Worm (Caenorhabditis elegans) whole organism, L4 larva: ENCODE results near the gene sre-10.

ENCODE experiments used
- F49E8.2 ChIP-seq: sonication (generic microtip); optimal IDR thresholded peaks from 2 replicates; lab custom pipeline; 2016; ENCODE audit warnings: missing compliant biosample characterization, mild to moderate bottlenecking, missing genetic modification characterization, borderline replicate concordance
- ZK546.5 ChIP-seq, 2 experiments: sonication (generic microtip); optimal IDR thresholded peaks; 2 replicates each; lab custom pipeline; 2017; ENCODE audit warnings: missing biosample characterization in 2 of 2, missing genetic modification characterization in 2 of 2
- ama-1 ChIP-seq: fragments of 150-350 bp; optimal IDR thresholded peaks from 2 replicates; lab custom pipeline; 2014; ENCODE audit warnings: inconsistent platforms, mixed read lengths
- ceh-20 ChIP-seq: fragments of 200-800 bp; sonication (Bioruptor generic); IDR thresholded peaks from 2 replicates; pipeline ENCODE4 v1.3.6; 2022; ENCODE audit warnings: missing genetic modification reagents, missing genetic modification characterization, missing compliant biosample characterization
- ces-1 ChIP-seq: fragments of 150-350 bp; sonication (generic microtip); optimal IDR thresholded peaks from 4 replicates; lab custom pipeline; 2014; ENCODE audit warnings: missing biosample characterization, missing genetic modification reagents, missing genetic modification characterization
- egl-27 ChIP-seq: sonication (generic microtip); optimal IDR thresholded peaks from 3 replicates; lab custom pipeline; 2017; ENCODE audit warnings: missing biosample characterization, missing genetic modification reagents, missing genetic modification characterization
- lin-1 ChIP-seq: fragments of 200-800 bp; sonication (Bioruptor generic); IDR thresholded peaks from 2 replicates; pipeline ENCODE4 v1.3.6; 2022; ENCODE audit warnings: missing genetic modification reagents, missing genetic modification characterization, missing compliant biosample characterization
- lsy-2 ChIP-seq, 2 experiments: fragments of 150-350 bp in 1 of 2; sonication (generic microtip) in 1 of 2; optimal IDR thresholded peaks; 2 replicates each; lab custom pipeline; 2014 to 2017; ENCODE audit warnings: missing biosample characterization in 2 of 2, missing genetic modification characterization in 2 of 2
- mdl-1 ChIP-seq, 2 experiments: fragments of 150-350 bp in 1 of 2; sonication (generic microtip) in 1 of 2; optimal IDR thresholded peaks; 2 replicates each; lab custom pipeline; 2014 to 2017; ENCODE audit warnings: missing biosample characterization in 2 of 2, missing genetic modification characterization in 2 of 2
- nhr-11 ChIP-seq: fragments of 150-350 bp; optimal IDR thresholded peaks from 2 replicates; lab custom pipeline; 2014; ENCODE audit warnings: missing biosample characterization, missing genetic modification characterization
- nhr-48 ChIP-seq: sonication (generic microtip); optimal IDR thresholded peaks from 2 replicates; lab custom pipeline; 2016; ENCODE audit warnings: mild to moderate bottlenecking, missing genetic modification characterization, missing compliant biosample characterization
- zip-2 ChIP-seq: fragments of 150-350 bp; optimal IDR thresholded peaks from 2 replicates; lab custom pipeline; 2014; ENCODE audit warnings: missing biosample characterization, missing genetic modification characterization

DNA sequence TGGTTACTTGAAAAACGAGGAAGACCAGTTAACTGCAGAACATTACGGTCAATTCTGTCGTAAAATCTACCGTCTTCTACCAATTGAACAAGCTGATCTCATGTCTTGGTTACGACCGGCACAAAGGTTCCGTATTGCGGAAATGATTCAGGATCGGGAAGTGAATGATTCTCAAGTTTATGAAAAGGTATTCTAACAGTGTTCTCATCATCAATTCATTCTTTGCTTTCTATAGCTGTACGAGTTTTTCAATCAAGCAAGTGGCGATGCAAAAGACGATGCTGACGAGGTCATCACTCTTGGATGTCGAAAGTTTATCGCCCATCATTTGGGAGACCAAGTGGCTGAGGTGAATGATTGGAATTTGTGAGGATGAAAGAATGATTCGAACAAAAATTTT lies 45.0 kb upstream of the sre-10 start:
- TF ChIP-seq lin-1 (GFP tag; lab: Robert Waterston, UW), result no peak
- no peak for TF ChIP-seq mdl-1 (tag; optimal IDR thresholded peaks at IDR 0.05; lab: Kevin White, UChicago)
- no peak for TF ChIP-seq F49E8.2 (tag; lab: Kevin White, UChicago)
- no peak for TF ChIP-seq ceh-20 (GFP tag; lab: Robert Waterston, UW)
- TF ChIP-seq nhr-48 (tag; lab: Kevin White, UChicago), result no peak
- TF ChIP-seq egl-27 (tag; lab: Kevin White, UChicago), result no peak
- TF ChIP-seq ZK546.5 (tag; optimal IDR thresholded peaks at IDR 0.05; lab: Kevin White, UChicago), result no peak
- no peak for TF ChIP-seq ces-1
- no peak for TF ChIP-seq zip-2
- TF ChIP-seq nhr-11 (tag; lab: Kevin White, UChicago), result no peak
- TF ChIP-seq lsy-2 (tag; optimal IDR thresholded peaks at IDR 0.05; lab: Kevin White, UChicago), result no peak
- no peak for TF ChIP-seq ama-1 (lab: Kevin White, UChicago)
